Worm (Caenorhabditis elegans) whole organism, L2 larva: ENCODE data around the gene unc-23.
A peak's percentile ranks its signal among the peaks of the same experiment; 100 is the strongest.

Source experiments
- F13H6.1 ChIP-seq: sonication (generic microtip); optimal IDR thresholded peaks from 2 replicates; lab custom pipeline; 2016; ENCODE audit warnings: missing genetic modification characterization, missing compliant biosample characterization
- R02D3.7 ChIP-seq: fragments of 150-350 bp; optimal IDR thresholded peaks from 2 replicates; lab custom pipeline; 2014; ENCODE audit warnings: missing biosample characterization, missing genetic modification characterization
- Y55F3AM.14 ChIP-seq: fragments of 200-800 bp; sonication (Bioruptor generic); optimal IDR thresholded peaks from 2 replicates; lab custom pipeline; 2018; ENCODE audit warnings: mild to moderate bottlenecking, missing genetic modification characterization, missing compliant biosample characterization
- ama-1 ChIP-seq: fragments of 150-350 bp; optimal IDR thresholded peaks from 2 replicates; lab custom pipeline; 2018; ENCODE audit warnings: inconsistent platforms
- blmp-1 ChIP-seq: sonication (generic microtip); optimal IDR thresholded peaks from 2 replicates; lab custom pipeline; 2017; ENCODE audit warnings: missing genetic modification characterization, mild to moderate bottlenecking, missing compliant biosample characterization, antibody characterized with exemption, moderate library complexity; ENCODE audit not compliant: insufficient read depth
- crh-2 ChIP-seq: sonication (generic microtip); optimal IDR thresholded peaks from 2 replicates; lab custom pipeline; 2017; ENCODE audit warnings: missing biosample characterization, missing genetic modification characterization
- egl-27 ChIP-seq: sonication (generic microtip); optimal IDR thresholded peaks from 3 replicates; lab custom pipeline; 2017; ENCODE audit warnings: missing biosample characterization, missing genetic modification reagents, missing genetic modification characterization
- fos-1 ChIP-seq: fragments of 150-350 bp; optimal IDR thresholded peaks from 2 replicates; lab custom pipeline; 2014; ENCODE audit warnings: missing biosample characterization, missing genetic modification characterization
- gmeb-1 ChIP-seq: fragments of 150-350 bp; optimal IDR thresholded peaks from 2 replicates; lab custom pipeline; 2014; ENCODE audit warnings: missing biosample characterization, missing genetic modification characterization
- lin-13 ChIP-seq: fragments of 150-350 bp; optimal IDR thresholded peaks from 2 replicates; lab custom pipeline; 2014; ENCODE audit warnings: missing biosample characterization, missing genetic modification reagents, missing genetic modification characterization
- lin-39 ChIP-seq: fragments of 150-350 bp; optimal IDR thresholded peaks from 2 replicates; lab custom pipeline; 2014; ENCODE audit warnings: missing biosample characterization, missing genetic modification reagents, missing genetic modification characterization
- lsy-2 ChIP-seq, 2 experiments: fragments of 150-350 bp in 1 of 2; sonication (generic microtip) in 1 of 2; optimal IDR thresholded peaks; 2 replicates each; lab custom pipeline; 2014 to 2017; ENCODE audit warnings: missing biosample characterization in 2 of 2, missing genetic modification characterization in 2 of 2
- mdl-1 ChIP-seq, 2 experiments: fragments of 150-350 bp in 1 of 2; sonication (generic microtip) in 1 of 2; optimal IDR thresholded peaks; 2 replicates each; lab custom pipeline; 2017; ENCODE audit warnings: missing biosample characterization in 2 of 2, missing genetic modification characterization in 2 of 2
- nhr-10 ChIP-seq: sonication (generic microtip); optimal IDR thresholded peaks from 2 replicates; lab custom pipeline; 2017; ENCODE audit warnings: missing biosample characterization, missing genetic modification characterization
- nhr-11 ChIP-seq: fragments of 150-350 bp; optimal IDR thresholded peaks from 2 replicates; lab custom pipeline; 2014; ENCODE audit warnings: missing biosample characterization, missing genetic modification characterization
- nhr-12 ChIP-seq: fragments of 150-350 bp; optimal IDR thresholded peaks from 2 replicates; lab custom pipeline; 2014; ENCODE audit warnings: missing biosample characterization, missing genetic modification characterization
- nhr-129 ChIP-seq: fragments of 150-350 bp; optimal IDR thresholded peaks from 2 replicates; lab custom pipeline; 2014; ENCODE audit warnings: missing biosample characterization, missing genetic modification characterization
- nhr-21 ChIP-seq: fragments of 150-350 bp; optimal IDR thresholded peaks from 2 replicates; lab custom pipeline; 2014; ENCODE audit warnings: missing biosample characterization, missing genetic modification characterization
- nhr-25 ChIP-seq: fragments of 150-350 bp; sonication (generic microtip); optimal IDR thresholded peaks from 3 replicates; lab custom pipeline; 2014; ENCODE audit warnings: missing biosample characterization, missing genetic modification characterization
- nhr-6 ChIP-seq: fragments of 150-350 bp; optimal IDR thresholded peaks from 2 replicates; lab custom pipeline; 2014; ENCODE audit warnings: missing biosample characterization, missing genetic modification characterization
- nhr-77 ChIP-seq: fragments of 150-350 bp; optimal IDR thresholded peaks from 2 replicates; lab custom pipeline; 2014; ENCODE audit warnings: missing biosample characterization, missing genetic modification characterization
- peb-1 ChIP-seq: fragments of 150-350 bp; optimal IDR thresholded peaks from 2 replicates; lab custom pipeline; 2014; ENCODE audit warnings: missing biosample characterization, missing genetic modification characterization
- sem-4 ChIP-seq: fragments of 150-350 bp; optimal IDR thresholded peaks from 2 replicates; lab custom pipeline; 2014; ENCODE audit warnings: missing biosample characterization, missing genetic modification reagents, missing genetic modification characterization
- skn-1 ChIP-seq: sonication (generic microtip); optimal IDR thresholded peaks from 2 replicates; lab custom pipeline; 2017; ENCODE audit warnings: missing biosample characterization, missing genetic modification characterization
- sma-3 ChIP-seq: sonication (generic microtip); optimal IDR thresholded peaks from 2 replicates; lab custom pipeline; 2016; ENCODE audit warnings: missing genetic modification reagents, missing genetic modification characterization, missing compliant biosample characterization
- sma-9 ChIP-seq, 2 experiments: fragments of 150-350 bp in 1 of 2; sonication (generic microtip) in 1 of 2; optimal IDR thresholded peaks; 2 replicates each; lab custom pipeline; 2014 to 2016; ENCODE audit warnings: missing genetic modification characterization in 2 of 2, mild to moderate bottlenecking in 1 of 2, missing biosample characterization in 1 of 2, missing compliant biosample characterization in 1 of 2, missing genetic modification reagents in 1 of 2, moderate library complexity in 1 of 2
- snpc-4 ChIP-seq: fragments of 150-350 bp; optimal IDR thresholded peaks from 2 replicates; lab custom pipeline; 2014; ENCODE audit warnings: missing biosample characterization, missing genetic modification characterization
- unc-39 ChIP-seq: fragments of 150-350 bp; optimal IDR thresholded peaks from 2 replicates; lab custom pipeline; 2014; ENCODE audit warnings: missing biosample characterization, missing genetic modification characterization
- unc-62 ChIP-seq: fragments of 150-350 bp; optimal IDR thresholded peaks from 2 replicates; lab custom pipeline; 2014; ENCODE audit warnings: missing biosample characterization, missing genetic modification reagents, missing genetic modification characterization
- ztf-1 ChIP-seq: fragments of 200-800 bp; sonication (Bioruptor generic); conservative IDR thresholded peaks from 2 replicates; pipeline ENCODE4 v1.3.6; 2022; ENCODE audit warnings: missing genetic modification characterization, missing compliant biosample characterization
- ztf-11 ChIP-seq: sonication (generic microtip); optimal IDR thresholded peaks from 2 replicates; lab custom pipeline; 2017; ENCODE audit warnings: missing biosample characterization, missing genetic modification characterization
- ztf-4 ChIP-seq: fragments of 150-350 bp; optimal IDR thresholded peaks from 2 replicates; lab custom pipeline; 2014; ENCODE audit warnings: missing biosample characterization, missing genetic modification characterization

The unc-23 gene

ce11 chrV:8956387-8957095 is 20.4 kb downstream of the unc-23 start, which contains the start of gene ttc-17:
Gene ttc-17, plus strand, starts transcription at chrV:8957045.
- no peak for TF ChIP-seq gmeb-1 (tag; lab: Kevin White, UChicago)
- no peak for TF ChIP-seq mdl-1 (tag; optimal IDR thresholded peaks at IDR 0.05; lab: Kevin White, UChicago)
- TF ChIP-seq unc-39 (tag; lab: Kevin White, UChicago), result no peak
- no peak for TF ChIP-seq nhr-12 (tag; lab: Kevin White, UChicago)
- no peak for TF ChIP-seq F13H6.1 (tag; lab: Kevin White, UChicago)
- no peak for TF ChIP-seq ztf-1
- no peak for TF ChIP-seq ama-1 (lab: Kevin White, UChicago)
- no peak for TF ChIP-seq nhr-6 (tag; lab: Kevin White, UChicago)
- TF ChIP-seq ztf-4 (tag; lab: Kevin White, UChicago), result no peak
- no peak for TF ChIP-seq lin-13 (GFP tag; lab: Kevin White, UChicago)
- TF ChIP-seq skn-1 (tag; lab: Kevin White, UChicago), result no peak

ce11 chrV:8964055-8964758 is 28.0 kb downstream of the unc-23 start, which contains the start of gene nhr-44:
Gene nhr-44, minus strand, starts transcription at chrV:8964105.
- TF ChIP-seq R02D3.7 (tag; lab: Kevin White, UChicago), result no peak
- no peak for TF ChIP-seq egl-27 (tag; lab: Kevin White, UChicago)
- peak in 1 of 2 experiments; percentile 4 for TF ChIP-seq lsy-2 (tag; optimal IDR thresholded peaks at IDR 0.05; lab: Kevin White, UChicago)
- peak; percentile 23 for TF ChIP-seq nhr-129 (tag; lab: Kevin White, UChicago)
- peak; percentile 43 for TF ChIP-seq nhr-25 (tag; lab: Kevin White, UChicago)
- TF ChIP-seq nhr-12 (tag; lab: Kevin White, UChicago), result no peak
- no peak for TF ChIP-seq ztf-11 (tag; lab: Kevin White, UChicago)
- TF ChIP-seq peb-1 (tag; lab: Kevin White, UChicago), result no peak
- no peak for TF ChIP-seq mdl-1 (tag; optimal IDR thresholded peaks at IDR 0.05; lab: Kevin White, UChicago)
- peak; percentile 14 for TF ChIP-seq fos-1 (tag; lab: Kevin White, UChicago)
- peak; percentile 15 for TF ChIP-seq sma-9 (GFP tag; optimal IDR thresholded peaks at IDR 0.05; lab: Kevin White, UChicago)
- TF ChIP-seq sma-9 (tag; optimal IDR thresholded peaks at IDR 0.05; lab: Kevin White, UChicago), result no peak

ce11 chrV:8966086-8966485 is 29.9 kb downstream of the unc-23 start, which contains the start of gene nhr-219:
Gene nhr-219, minus strand, starts transcription at chrV:8966186.
- no peak for TF ChIP-seq sem-4 (tag; lab: Kevin White, UChicago)
- TF ChIP-seq nhr-25 (tag; lab: Kevin White, UChicago), result no peak
- TF ChIP-seq nhr-10, result no peak
- TF ChIP-seq sma-3, result no peak
- no peak for TF ChIP-seq nhr-6 (tag; lab: Kevin White, UChicago)
- no peak for TF ChIP-seq ama-1 (lab: Kevin White, UChicago)
- TF ChIP-seq nhr-77 (tag; lab: Kevin White, UChicago), result no peak
- TF ChIP-seq egl-27 (tag; lab: Kevin White, UChicago), result no peak
- TF ChIP-seq nhr-11, result no peak
- TF ChIP-seq skn-1 (tag; lab: Kevin White, UChicago), result no peak

ce11 chrV:8972271-8972670 is 36.1 kb downstream of the unc-23 start, which contains the start of gene nhr-195:
Gene nhr-195, minus strand, starts transcription at chrV:8972371.
- TF ChIP-seq peb-1 (tag; lab: Kevin White, UChicago), result no peak
- no peak for TF ChIP-seq nhr-25 (tag; lab: Kevin White, UChicago)
- no peak for TF ChIP-seq lsy-2 (tag; optimal IDR thresholded peaks at IDR 0.05; lab: Kevin White, UChicago)
- no peak for TF ChIP-seq gmeb-1 (tag; lab: Kevin White, UChicago)
- TF ChIP-seq lin-39, result no peak
- no peak for TF ChIP-seq sma-3

- no peak for TF ChIP-seq ztf-4 (tag; lab: Kevin White, UChicago)
- no peak for TF ChIP-seq unc-62 (GFP tag; lab: Kevin White, UChicago)
- no peak for TF ChIP-seq ama-1 (lab: Kevin White, UChicago)
- TF ChIP-seq lin-39, result no peak
- TF ChIP-seq F13H6.1 (tag; lab: Kevin White, UChicago), result no peak
- TF ChIP-seq sem-4 (tag; lab: Kevin White, UChicago), result no peak
- no peak for TF ChIP-seq Y55F3AM.14 (GFP tag; lab: Kevin White, UChicago)
- no peak for TF ChIP-seq nhr-21 (tag; lab: Kevin White, UChicago)
- peak; percentile 78 for TF ChIP-seq fos-1 (tag; lab: Kevin White, UChicago)
- TF ChIP-seq snpc-4 (tag; lab: Kevin White, UChicago), result no peak
- TF ChIP-seq blmp-1 (tag; lab: Kevin White, UChicago), result no peak
- no peak for TF ChIP-seq ztf-1
- peak; percentile 27 for TF ChIP-seq crh-2 (tag; lab: Kevin White, UChicago)
- TF ChIP-seq, all 48 proteins: peak for 2
Observed at ce11 chrV:8974889-8975422, 38.8 kb downstream of the unc-23 start, which contains the start of gene nhr-143. Gene nhr-143, minus strand, starts transcription at chrV:8974939.
